Fruit fly (Drosophila melanogaster): Measurements from ENCODE around the gene CG15022.

Gene CG15022

dm6 chr3L:4460307-4461088 is at the start of gene CG15022:
Gene CG15022 (minus strand): TSS chr3L:4460317.
- TF ChIP-seq CG15514 (GFP tag; optimal IDR thresholded peaks at IDR 0.05) = no peak
- TF ChIP-seq Fer1 (GFP tag; optimal IDR thresholded peaks at IDR 0.05) = no peak
- no peak for TF ChIP-seq CG43689 (GFP tag; IDR thresholded peaks at IDR 0.05)
- TF ChIP-seq Adf1 (GFP tag; IDR thresholded peaks at IDR 0.05) = no peak
- TF ChIP-seq dmrt99B (tag; optimal IDR thresholded peaks at IDR 0.05) = no peak
- TF ChIP-seq pros (GFP tag; optimal IDR thresholded peaks at IDR 0.05) = peak; percentile 55
- no peak for TF ChIP-seq peb (GFP tag; IDR thresholded peaks at IDR 0.05)
- TF ChIP-seq Hr39 (optimal IDR thresholded peaks at IDR 0.05) = peak; percentile 66
- TF ChIP-seq shn (GFP tag; optimal IDR thresholded peaks at IDR 0.05) = no peak
- no peak for TF ChIP-seq tap (tag; optimal IDR thresholded peaks at IDR 0.05)
- TF ChIP-seq usp (GFP tag; optimal IDR thresholded peaks at IDR 0.05) = no peak
- peak; percentile 58; the same call in 1 of the 3 replicates for TF ChIP-seq sr (GFP tag; IDR thresholded peaks at IDR 0.05)
- TF ChIP-seq ase (GFP tag; IDR thresholded peaks at IDR 0.05) = no peak
- TF ChIP-seq Pdp1 (GFP tag; optimal IDR thresholded peaks at IDR 0.05) = no peak
- TF ChIP-seq sd (tag; optimal IDR thresholded peaks at IDR 0.05) = peak; percentile 38
- TF ChIP-seq klu (GFP tag; IDR thresholded peaks at IDR 0.05) = no peak
- no peak for TF ChIP-seq CG5953 (GFP tag; IDR thresholded peaks at IDR 0.05)
- peak; percentile 38 for TF ChIP-seq Vsx1 (GFP tag; optimal IDR thresholded peaks at IDR 0.05)
- no peak for TF ChIP-seq CG18599 (GFP tag; optimal IDR thresholded peaks at IDR 0.05)
- 0 out of 2 replicates have a peak, but pooled peaks have one; percentile 11 for TF ChIP-seq CG17612 (GFP tag; IDR thresholded peaks at IDR 0.05)
- TF ChIP-seq CG12769 (tag; optimal IDR thresholded peaks at IDR 0.05) = peak; percentile 65
- TF ChIP-seq abd-A (tag; optimal IDR thresholded peaks at IDR 0.05) = peak; percentile 21
- 0 out of 3 replicates have a peak, but pooled peaks have one; percentile 12 for TF ChIP-seq CG11456 (GFP tag; IDR thresholded peaks at IDR 0.05)
- TF ChIP-seq vfl (GFP tag; optimal IDR thresholded peaks at IDR 0.05) = no peak
- no peak for TF ChIP-seq onecut (GFP tag; IDR thresholded peaks at IDR 0.05)
- no peak for TF ChIP-seq ftz-f1 (GFP tag; optimal IDR thresholded peaks at IDR 0.05)
- peak; percentile 87 for TF ChIP-seq Awh (GFP tag; IDR thresholded peaks at IDR 0.05)
- TF ChIP-seq Hr78 (GFP tag; optimal IDR thresholded peaks at IDR 0.05) = peak in 1 of 2 experiments; percentile 34
- TF ChIP-seq slbo (GFP tag; IDR thresholded peaks at IDR 0.05) = no peak
- no peak for TF ChIP-seq bigmax (GFP tag; optimal IDR thresholded peaks at IDR 0.05)
- no peak for TF ChIP-seq ewg (GFP tag; optimal IDR thresholded peaks at IDR 0.05)
- peak; percentile 49; the same call in 1 of the 2 replicates for TF ChIP-seq crol (GFP tag; IDR thresholded peaks at IDR 0.05)
- peak; percentile 79 for TF ChIP-seq vvl (GFP tag; IDR thresholded peaks at IDR 0.05)
- TF ChIP-seq CG7963 (GFP tag; IDR thresholded peaks at IDR 0.05; ENCODE audit: partially characterized antibody) = no peak
- no peak for TF ChIP-seq gsb (GFP tag; IDR thresholded peaks at IDR 0.05)
- TF ChIP-seq CG14965 (GFP tag; optimal IDR thresholded peaks at IDR 0.05; ENCODE audit: borderline replicate concordance) = no peak

dm6 chr3L:4508926-4509457 is 48.9 kb upstream of the CG15022 start:
- TF ChIP-seq grau (tag; optimal IDR thresholded peaks at IDR 0.05) (peak; percentile 60), CG6689 (GFP tag; IDR thresholded peaks at IDR 0.05) (no peak), Sox102F (GFP tag; optimal IDR thresholded peaks at IDR 0.05) (peak; percentile 64), HLH4C (GFP tag; IDR thresholded peaks at IDR 0.05; ENCODE audit: partially characterized antibody) (no peak), nmo (GFP tag; optimal IDR thresholded peaks at IDR 0.05) (peak; percentile 39), CG11695 (GFP tag; IDR thresholded peaks at IDR 0.05) (0 out of 3 replicates have a peak, but pooled peaks have one; percentile 11), bsh (GFP tag; optimal IDR thresholded peaks at IDR 0.05) (peak in 1 of 2 experiments; percentile 2), CG14014 (GFP tag; IDR thresholded peaks at IDR 0.05) (0 out of 2 replicates have a peak, but pooled peaks have one; percentile 29), Hr51 (GFP tag; optimal IDR thresholded peaks at IDR 0.05) (peak in 1 of 2 experiments; percentile 67), CG13424 (tag; optimal IDR thresholded peaks at IDR 0.05) (peak; percentile 27), sens (GFP tag) (peak; percentile 56), CG8924 (tag; optimal IDR thresholded peaks at IDR 0.05) (peak; percentile 12), CoRest (tag; optimal IDR thresholded peaks at IDR 0.05) (peak; percentile 40), ATbp (GFP tag; optimal IDR thresholded peaks at IDR 0.05) (peak; percentile 27)
